Worm (Caenorhabditis elegans) whole organism, early embryonic: ENCODE results near the gene nhr-92.

ENCODE experiments used
- ama-1 ChIP-seq: fragments of 150-350 bp; optimal IDR thresholded peaks from 2 replicates; lab custom pipeline; 2014
- hmbx-1 ChIP-seq: sonication (generic microtip); optimal IDR thresholded peaks from 2 replicates; lab custom pipeline; 2016; ENCODE audit warnings: mild to moderate bottlenecking, missing genetic modification characterization, missing compliant biosample characterization
- scrt-1 ChIP-seq: fragments of 200-800 bp; sonication (Bioruptor generic); IDR thresholded peaks from 2 replicates; pipeline ENCODE4 v1.3.6; 2022; ENCODE audit warnings: missing genetic modification characterization, missing compliant biosample characterization
- sea-1 ChIP-seq: fragments of 200-800 bp; sonication (Bioruptor generic); conservative IDR thresholded peaks from 2 replicates; pipeline ENCODE4 v1.3.6; 2022; ENCODE audit warnings: missing genetic modification characterization, missing compliant biosample characterization
- tra-4 ChIP-seq: sonication (generic microtip); optimal IDR thresholded peaks from 2 replicates; lab custom pipeline; 2017; ENCODE audit warnings: missing genetic modification characterization, missing compliant biosample characterization

ce11 chrIV:1605276-1605762 lies 14.6 kb upstream of the nhr-92 start, which contains the start of gene Y41D4B.11:
- TF ChIP-seq scrt-1 (GFP tag; lab: Robert Waterston, UW) (no peak), sea-1 (GFP tag; lab: Robert Waterston, UW) (no peak), ama-1 (no peak), hmbx-1 (tag; lab: Kevin White, UChicago) (no peak), tra-4 (no peak)
